Worm (Caenorhabditis elegans): Measurements from ENCODE around the gene cbp-2.
A peak's percentile ranks its signal among the peaks of the same experiment; 100 is the strongest.

Gene cbp-2

DNA sequence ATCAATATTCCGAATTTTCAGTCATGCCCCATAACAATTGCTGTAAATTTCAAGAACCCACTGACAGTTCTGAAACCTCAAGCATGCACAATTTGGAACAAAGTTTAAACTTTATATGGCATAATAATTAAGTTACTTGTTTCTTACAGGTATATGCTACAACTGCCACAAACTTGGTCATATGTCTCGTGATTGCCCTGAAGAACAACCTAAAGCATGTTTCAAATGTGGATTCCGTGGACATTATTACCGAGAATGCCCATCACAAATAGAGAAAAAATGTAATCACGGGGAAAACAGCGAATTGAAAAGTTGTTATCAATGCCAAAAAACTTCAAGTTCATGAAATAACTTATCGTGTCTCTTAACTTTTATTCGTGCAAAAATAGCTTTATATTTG lies 10.0 kb upstream of the cbp-2 start (continued):
- TF ChIP-seq rbr-2 (tag; optimal IDR thresholded peaks at IDR 0.05) = no peak
- TF ChIP-seq daf-8 (GFP tag; IDR thresholded peaks at IDR 0.05) = no peak
- no peak for TF ChIP-seq spr-1 (tag; optimal IDR thresholded peaks at IDR 0.05)
- TF ChIP-seq nhr-41 (GFP tag; IDR thresholded peaks at IDR 0.05) = no peak
- no peak for TF ChIP-seq daf-16 (GFP tag; optimal IDR thresholded peaks at IDR 0.05)
- peak; percentile 48 for TF ChIP-seq daf-16 (tag; optimal IDR thresholded peaks at IDR 0.05)
- peak; percentile 96 for TF ChIP-seq aha-1 (tag)
- TF ChIP-seq ceh-20 (GFP tag; IDR thresholded peaks at IDR 0.05) = no peak
- no peak for TF ChIP-seq madf-9 (GFP tag; conservative IDR thresholded peaks at IDR 0.05)
- no peak for TF ChIP-seq lim-7 (GFP tag; IDR thresholded peaks at IDR 0.05)
- TF ChIP-seq fos-1 (tag; optimal IDR thresholded peaks at IDR 0.05) = no peak
- peak; percentile 34 for TF ChIP-seq hlh-11 (tag; optimal IDR thresholded peaks at IDR 0.05)
- TF ChIP-seq hlh-30 (tag; optimal IDR thresholded peaks at IDR 0.05; ENCODE audit: insufficient read depth) = peak; percentile 41
- no peak for TF ChIP-seq duxl-1 (tag; optimal IDR thresholded peaks at IDR 0.05; ENCODE audit: poor library complexity)
- no peak for TF ChIP-seq pha-4 (GFP tag; IDR thresholded peaks at IDR 0.05)
- no peak for TF ChIP-seq pha-4 (tag; optimal IDR thresholded peaks at IDR 0.05)
- no peak for TF ChIP-seq jun-1 (tag; optimal IDR thresholded peaks at IDR 0.05)
- TF ChIP-seq ama-1 (optimal IDR thresholded peaks at IDR 0.05) = no peak
- no peak for TF ChIP-seq unc-39 (tag; optimal IDR thresholded peaks at IDR 0.05)
- no peak for TF ChIP-seq attf-4 (tag; optimal IDR thresholded peaks at IDR 0.05)
- no peak for TF ChIP-seq nhr-6 (tag; optimal IDR thresholded peaks at IDR 0.05)
- TF ChIP-seq zip-2 (tag; optimal IDR thresholded peaks at IDR 0.05) = no peak
- no peak for TF ChIP-seq snpc-4 (tag; optimal IDR thresholded peaks at IDR 0.05)
- no peak for TF ChIP-seq ceh-82 (tag; optimal IDR thresholded peaks at IDR 0.05)
- no peak for TF ChIP-seq Y5F2A.4 (GFP tag; optimal IDR thresholded peaks at IDR 0.05)
- TF ChIP-seq zfp-3 (GFP tag; conservative IDR thresholded peaks at IDR 0.05) = no peak
- no peak for TF ChIP-seq ceh-32 (tag; optimal IDR thresholded peaks at IDR 0.05; ENCODE audit: poor library complexity)
- no peak for TF ChIP-seq zip-11 (GFP tag; IDR thresholded peaks at IDR 0.05)
- 0 out of 2 replicates have a peak, but pooled peaks have one; percentile 55 for TF ChIP-seq php-3 (GFP tag; IDR thresholded peaks at IDR 0.05)
- no peak for TF ChIP-seq aly-2 (tag; optimal IDR thresholded peaks at IDR 0.05)
- no peak for TF ChIP-seq skn-1 (tag; optimal IDR thresholded peaks at IDR 0.05)
- TF ChIP-seq dmd-6 (GFP tag; IDR thresholded peaks at IDR 0.05) = peak; percentile 44
- TF ChIP-seq saeg-2 (GFP tag; IDR thresholded peaks at IDR 0.05) = no peak
- no peak for TF ChIP-seq nhr-42 (GFP tag; IDR thresholded peaks at IDR 0.05)
- no peak for TF ChIP-seq Y105C5A.15 (GFP tag; IDR thresholded peaks at IDR 0.05)
- TF ChIP-seq mes-2 (tag; optimal IDR thresholded peaks at IDR 0.05; ENCODE audit: poor library complexity, severe bottlenecking) = no peak
- no peak for TF ChIP-seq nhr-11 (tag; optimal IDR thresholded peaks at IDR 0.05)
- no peak for TF ChIP-seq lin-15B (tag; optimal IDR thresholded peaks at IDR 0.05)
- no peak for TF ChIP-seq pqm-1 (tag; optimal IDR thresholded peaks at IDR 0.05)

DNA sequence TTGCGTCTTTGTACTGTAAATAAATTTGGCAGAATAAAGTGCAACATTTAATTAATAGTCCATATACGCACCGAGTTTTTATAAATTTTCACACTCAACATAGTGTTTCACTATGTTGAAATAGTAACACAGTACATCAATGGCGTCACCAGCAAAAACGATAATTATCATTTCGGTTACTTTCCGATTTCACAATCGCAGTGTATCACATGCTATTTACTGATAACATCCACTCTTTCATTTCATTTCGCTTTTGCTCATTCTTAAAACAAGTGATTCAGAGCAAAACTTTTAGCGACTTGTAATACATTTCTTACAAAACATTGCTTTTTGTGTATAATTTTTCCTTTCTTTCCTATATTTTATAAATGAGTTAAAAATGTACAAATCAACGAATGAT lies 9.3 kb upstream of the cbp-2 start, which contains the start of gene cbp-3:
cbp-3 (plus strand) TSS at position 272 of the 400 bp plus-strand sequence.
- TF ChIP-seq rbr-2 (tag; optimal IDR thresholded peaks at IDR 0.05) (no peak), dmd-8 (GFP tag; IDR thresholded peaks at IDR 0.05) (no peak), madf-9 (GFP tag; conservative IDR thresholded peaks at IDR 0.05) (no peak), daf-12 (tag; optimal IDR thresholded peaks at IDR 0.05) (no peak), nhr-237 (tag; optimal IDR thresholded peaks at IDR 0.05) (no peak), T26A8.4 (GFP tag; IDR thresholded peaks at IDR 0.05) (no peak), ztf-11 (tag; optimal IDR thresholded peaks at IDR 0.05) (no peak), nhr-6 (tag; optimal IDR thresholded peaks at IDR 0.05) (no peak), ZK546.5 (tag; optimal IDR thresholded peaks at IDR 0.05) (no peak), zfp-2 (tag; optimal IDR thresholded peaks at IDR 0.05) (no peak), ceh-82 (tag; optimal IDR thresholded peaks at IDR 0.05) (no peak), tag-97 (GFP tag; IDR thresholded peaks at IDR 0.05) (no peak), lin-38 (GFP tag; IDR thresholded peaks at IDR 0.05) (no peak), skn-1 (tag; optimal IDR thresholded peaks at IDR 0.05) (no peak), aha-1 (tag) (peak; percentile 59), arid-1 (GFP tag; conservative IDR thresholded peaks at IDR 0.05) (no peak), nhr-42 (GFP tag; IDR thresholded peaks at IDR 0.05) (no peak), dmd-9 (GFP tag; IDR thresholded peaks at IDR 0.05) (no peak), hlh-30 (tag; optimal IDR thresholded peaks at IDR 0.05; ENCODE audit: insufficient read depth) (peak; percentile 67), daf-19 (GFP tag; conservative IDR thresholded peaks at IDR 0.05) (no peak), madf-5 (GFP tag; IDR thresholded peaks at IDR 0.05) (no peak), Y48G9A.11 (GFP tag; IDR thresholded peaks at IDR 0.05) (no peak), dve-1 (tag; optimal IDR thresholded peaks at IDR 0.05; ENCODE audit: insufficient read depth) (peak; percentile 75)

Measured in whole organism, L4 larva.